Fruit fly (Drosophila melanogaster) Kc167 (cell line): ENCODE results near the gene PAN3.

Experiments used
- Myc ChIP-seq: fragments of >200 bp; optimal IDR thresholded peaks from 2 replicates; lab custom pipeline; 2017; ENCODE audit warnings: missing external identifiers
- h ChIP-seq: fragments of >200 bp; optimal IDR thresholded peaks from 3 replicates; lab custom pipeline; 2018; ENCODE audit warnings: missing external identifiers
- insv ChIP-seq: fragments of >200 bp; optimal IDR thresholded peaks from 3 replicates; lab custom pipeline; 2018; ENCODE audit warnings: missing external identifiers
- psq ChIP-seq: fragments of >200 bp; optimal IDR thresholded peaks from 2 replicates; lab custom pipeline; 2017; ENCODE audit warnings: missing external identifiers
- ttk ChIP-seq: sonication (Bioruptor generic); optimal IDR thresholded peaks from 2 replicates; lab custom pipeline; 2017; ENCODE audit warnings: missing external identifiers

DNA sequence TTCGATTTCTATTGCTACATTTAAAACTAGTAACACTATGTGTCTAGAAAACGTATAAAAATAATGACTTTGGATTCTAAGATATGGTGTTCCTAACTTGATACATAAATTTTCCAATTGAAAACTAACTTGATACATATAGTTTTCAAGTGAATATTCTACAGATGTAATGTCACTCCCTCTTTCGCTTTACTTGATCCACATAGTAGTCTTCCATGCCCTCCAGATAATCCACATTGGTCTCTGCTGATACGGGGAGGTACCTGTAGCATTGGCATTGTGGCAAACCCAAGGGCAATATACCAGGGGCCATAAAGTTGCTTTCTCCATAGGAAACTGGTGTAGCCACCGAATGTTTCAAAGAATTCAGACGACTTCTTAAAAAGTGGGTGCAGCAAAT lies 40.2 kb downstream of the PAN3 start, which contains the start of gene CG45066:
- TF ChIP-seq Myc (lab: Kevin White, UChicago) (no peak), h (lab: Kevin White, UChicago) (no peak), psq (lab: Kevin White, UChicago) (no peak), ttk (lab: Kevin White, UChicago) (no peak), insv (lab: Kevin White, UChicago) (no peak)
